Worm (Caenorhabditis elegans): ENCODE measurements around the gene pde-2.

- TF ChIP-seq nhr-237 (tag; optimal IDR thresholded peaks at IDR 0.05): no peak
- peak in 3 of 6 experiments; percentile 38 to 69 (median 51) for TF ChIP-seq elt-3 (tag; optimal IDR thresholded peaks at IDR 0.05)
- TF ChIP-seq pag-3 (tag; optimal IDR thresholded peaks at IDR 0.05; ENCODE audit: borderline replicate concordance, insufficient read depth): no peak
- no peak for TF ChIP-seq ceh-88 (GFP tag; IDR thresholded peaks at IDR 0.05)
- no peak for TF ChIP-seq ets-5 (GFP tag; IDR thresholded peaks at IDR 0.05)
- no peak for TF ChIP-seq aly-2 (tag; optimal IDR thresholded peaks at IDR 0.05)
- no peak for TF ChIP-seq snpc-4 (tag; optimal IDR thresholded peaks at IDR 0.05)
- no peak for TF ChIP-seq lin-39 (tag; optimal IDR thresholded peaks at IDR 0.05)
- no peak for TF ChIP-seq lin-15B (tag; optimal IDR thresholded peaks at IDR 0.05)
These were observed 1.4 kb upstream of the pde-2 start for ce11 chrIII:8983135-8983534.

Data from whole organism, L1 larva.